Fruit fly (Drosophila melanogaster): ENCODE results near the gene Tsp.

DNA sequence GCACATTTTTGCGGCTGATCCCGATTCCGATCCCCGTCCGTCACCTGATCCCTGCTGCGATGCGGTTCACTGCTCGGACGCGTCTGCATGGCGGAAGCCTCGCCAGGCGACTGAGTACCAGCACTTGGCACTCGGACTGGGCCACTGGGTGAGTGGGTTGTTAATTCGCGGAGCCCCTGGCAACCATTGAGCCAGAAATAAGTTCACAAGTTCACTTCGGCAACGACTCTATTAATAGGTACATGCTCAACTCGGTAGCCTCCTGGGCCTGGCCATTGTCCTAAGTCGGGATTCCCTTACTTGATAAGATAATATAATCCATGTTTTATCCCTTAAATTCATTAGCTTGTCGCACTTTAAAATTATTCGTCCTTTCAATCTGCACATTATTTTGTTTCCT lies 31.2 kb upstream of the Tsp start, which contains the start of gene TTLL3A:
- TF ChIP-seq CrebA (GFP tag; optimal IDR thresholded peaks at IDR 0.05; ENCODE audit: borderline replicate concordance) (no peak), Vsx2 (GFP tag; optimal IDR thresholded peaks at IDR 0.05; ENCODE audit: partially characterized antibody) (no peak), dsf (GFP tag; optimal IDR thresholded peaks at IDR 0.05; ENCODE audit: borderline replicate concordance) (no peak), fru (GFP tag; optimal IDR thresholded peaks at IDR 0.05) (no peak), usp (GFP tag; optimal IDR thresholded peaks at IDR 0.05) (no peak), Hr83 (GFP tag; optimal IDR thresholded peaks at IDR 0.05; ENCODE audit: poor library complexity, severe bottlenecking) (no peak), woc (GFP tag; optimal IDR thresholded peaks at IDR 0.05) (no peak), br (GFP tag; optimal IDR thresholded peaks at IDR 0.05) (no peak), pan (optimal IDR thresholded peaks at IDR 0.05) (no peak), Dfd (GFP tag; optimal IDR thresholded peaks at IDR 0.05) (no peak), dl (GFP tag; optimal IDR thresholded peaks at IDR 0.05; ENCODE audit: insufficient read depth in 1 of 2, partially characterized antibody in 2 of 2) (no peak)
